Fruit fly (Drosophila melanogaster) whole organism, embryonic: Measurements from ENCODE around the gene Nep7.

Experiments used
- Bdp1 ChIP-seq: fragments of 200-800 bp; sonication (Bioruptor generic); optimal IDR thresholded peaks from 3 replicates; lab custom pipeline; 2016; ENCODE audit warnings: missing biosample characterization, missing genetic modification characterization
- CG12219 ChIP-seq: fragments of 200-800 bp; sonication (Bioruptor generic); optimal IDR thresholded peaks from 3 replicates; lab custom pipeline; 2018; ENCODE audit warnings: missing biosample characterization, mild to moderate bottlenecking, missing genetic modification characterization
- CG12299 ChIP-seq: fragments of 200-800 bp; sonication (Bioruptor generic); optimal IDR thresholded peaks from 2 replicates; lab custom pipeline; 2018; ENCODE audit warnings: missing biosample characterization, mild to moderate bottlenecking, missing genetic modification characterization
- CG13894 ChIP-seq: fragments of 200-800 bp; sonication (Bioruptor generic); optimal IDR thresholded peaks from 3 replicates; lab custom pipeline; 2018; ENCODE audit warnings: missing biosample characterization, mild to moderate bottlenecking, missing genetic modification characterization, moderate library complexity
- CG1602 ChIP-seq: fragments of 200-800 bp; sonication (Bioruptor generic); optimal IDR thresholded peaks from 3 replicates; lab custom pipeline; 2016; ENCODE audit warnings: missing biosample characterization, missing genetic modification characterization
- CG17568 ChIP-seq: fragments of 200-800 bp; sonication (Bioruptor generic); optimal IDR thresholded peaks from 2 replicates; lab custom pipeline; 2018; ENCODE audit warnings: missing biosample characterization, mild to moderate bottlenecking, missing genetic modification characterization, moderate library complexity
- CG1832 ChIP-seq: fragments of 200-800 bp; sonication (Bioruptor generic); optimal IDR thresholded peaks from 2 replicates; lab custom pipeline; 2017; ENCODE audit warnings: missing biosample characterization, mild to moderate bottlenecking, missing genetic modification characterization, inconsistent platforms
- CG31224 ChIP-seq: fragments of 200-800 bp; sonication (Bioruptor generic); IDR thresholded peaks from 2 replicates; pipeline ENCODE4 v1.3.6; 2022; ENCODE audit warnings: missing biosample characterization, missing genetic modification characterization
- CG31388 ChIP-seq: fragments of 200-800 bp; sonication (Bioruptor generic); optimal IDR thresholded peaks from 2 replicates; lab custom pipeline; 2016; ENCODE audit warnings: missing biosample characterization, missing genetic modification characterization
- CG32532 ChIP-seq: fragments of 200-800 bp; sonication (Bioruptor generic); IDR thresholded peaks from 2 replicates; pipeline ENCODE4 v1.3.6; 2022; ENCODE audit warnings: missing biosample characterization, missing genetic modification characterization
- CG32767 ChIP-seq: fragments of 200-800 bp; sonication (Bioruptor generic); IDR thresholded peaks from 2 replicates; pipeline ENCODE4 v1.3.6; 2022; ENCODE audit warnings: missing biosample characterization, missing genetic modification characterization
- CG33557 ChIP-seq: fragments of 200-800 bp; sonication (Bioruptor generic); optimal IDR thresholded peaks from 2 replicates; lab custom pipeline; 2019; ENCODE audit warnings: missing biosample characterization, mild to moderate bottlenecking, missing genetic modification characterization, moderate library complexity
- CG4360 ChIP-seq: fragments of 200-800 bp; sonication (Bioruptor generic); IDR thresholded peaks from 2 replicates; pipeline ENCODE4 v1.3.6; 2022; ENCODE audit warnings: missing biosample characterization, missing genetic modification characterization
- CG4424 ChIP-seq: fragments of 200-800 bp; sonication (Bioruptor generic); optimal IDR thresholded peaks from 3 replicates; lab custom pipeline; 2016; ENCODE audit warnings: missing biosample characterization, missing genetic modification characterization
- CG5180 ChIP-seq: fragments of 200-800 bp; sonication (Bioruptor generic); optimal IDR thresholded peaks from 3 replicates; lab custom pipeline; 2017; ENCODE audit warnings: missing biosample characterization, missing genetic modification characterization, mild to moderate bottlenecking, moderate library complexity, missing genetic modification reagents
- CG8089 ChIP-seq: fragments of 200-800 bp; sonication (Bioruptor generic); optimal IDR thresholded peaks from 3 replicates; lab custom pipeline; 2016; ENCODE audit warnings: missing biosample characterization, missing genetic modification characterization
- CG8765 ChIP-seq: fragments of 200-800 bp; sonication (Bioruptor generic); IDR thresholded peaks from 2 replicates; pipeline ENCODE4 v1.3.6; 2022; ENCODE audit warnings: missing biosample characterization, missing genetic modification characterization
- CG9437 ChIP-seq: fragments of 200-800 bp; sonication (Bioruptor generic); optimal IDR thresholded peaks from 2 replicates; lab custom pipeline; 2018; ENCODE audit warnings: missing biosample characterization, mild to moderate bottlenecking, missing genetic modification characterization
- Dp ChIP-seq: fragments of 200-800 bp; sonication (Bioruptor generic); optimal IDR thresholded peaks from 2 replicates; lab custom pipeline; 2018; ENCODE audit warnings: missing biosample characterization, mild to moderate bottlenecking, missing genetic modification characterization, moderate library complexity
- Dref ChIP-seq: fragments of 200-800 bp; sonication (Bioruptor generic); IDR thresholded peaks from 2 replicates; pipeline ENCODE4 v1.3.6; 2022; ENCODE audit warnings: missing biosample characterization, missing genetic modification characterization
- E2f2 ChIP-seq: fragments of 200-800 bp; sonication (Bioruptor generic); IDR thresholded peaks from 2 replicates; pipeline ENCODE4 v1.3.6; 2022; ENCODE audit warnings: missing biosample characterization, missing genetic modification characterization
- Fer1 ChIP-seq: fragments of 200-800 bp; sonication (Bioruptor generic); optimal IDR thresholded peaks from 2 replicates; lab custom pipeline; 2017; ENCODE audit warnings: missing biosample characterization, mild to moderate bottlenecking, missing genetic modification characterization
- Fer2 ChIP-seq: fragments of 200-800 bp; sonication (Bioruptor generic); optimal IDR thresholded peaks from 2 replicates; lab custom pipeline; 2018; ENCODE audit warnings: missing biosample characterization, mild to moderate bottlenecking, missing genetic modification characterization, moderate library complexity
- Gsc ChIP-seq: fragments of 200-800 bp; sonication (Bioruptor generic); IDR thresholded peaks from 2 replicates; pipeline ENCODE4 v1.3.6; 2022; ENCODE audit warnings: missing biosample characterization, missing genetic modification characterization
- H15 ChIP-seq: fragments of 200-800 bp; sonication (Bioruptor generic); IDR thresholded peaks from 3 replicates; pipeline ENCODE4 v1.3.6; 2022; ENCODE audit warnings: missing biosample characterization, missing genetic modification characterization
- HLH54F ChIP-seq: fragments of 200-800 bp; sonication (Bioruptor generic); optimal IDR thresholded peaks from 3 replicates; lab custom pipeline; 2016; ENCODE audit warnings: missing biosample characterization, missing genetic modification characterization
- NK7.1 ChIP-seq: fragments of 200-800 bp; sonication (Bioruptor generic); optimal IDR thresholded peaks from 3 replicates; lab custom pipeline; 2016; ENCODE audit warnings: missing biosample characterization, missing genetic modification characterization
- Neu2 ChIP-seq: fragments of 200-800 bp; sonication (Bioruptor generic); optimal IDR thresholded peaks from 3 replicates; lab custom pipeline; 2016; ENCODE audit warnings: missing biosample characterization, missing genetic modification characterization, borderline replicate concordance
- Sin3A ChIP-seq: fragments of >200 bp; optimal IDR thresholded peaks from 2 replicates; lab custom pipeline; 2018
- Six4 ChIP-seq: fragments of 200-800 bp; sonication (Bioruptor generic); optimal IDR thresholded peaks from 2 replicates; lab custom pipeline; 2016; ENCODE audit warnings: missing biosample characterization, missing genetic modification characterization
- Sry-β ChIP-seq: fragments of 200-800 bp; sonication (Bioruptor generic); optimal IDR thresholded peaks from 2 replicates; lab custom pipeline; 2018; ENCODE audit warnings: missing biosample characterization, mild to moderate bottlenecking, missing genetic modification characterization, moderate library complexity
- Xbp1 ChIP-seq: fragments of 200-800 bp; sonication (Bioruptor generic); optimal IDR thresholded peaks from 3 replicates; lab custom pipeline; 2016; ENCODE audit warnings: missing biosample characterization, mild to moderate bottlenecking, missing genetic modification characterization
- amos ChIP-seq: fragments of 200-800 bp; sonication (Bioruptor generic); IDR thresholded peaks from 2 replicates; pipeline ENCODE4 v1.3.6; 2022; ENCODE audit warnings: missing biosample characterization, missing genetic modification characterization; ENCODE audit not compliant: partially characterized antibody
- ash1 ChIP-seq: fragments of 200-800 bp; sonication (Bioruptor generic); optimal IDR thresholded peaks from 2 replicates; lab custom pipeline; 2018; ENCODE audit warnings: missing biosample characterization, mild to moderate bottlenecking, missing genetic modification characterization
- btn ChIP-seq: fragments of 200-800 bp; sonication (Bioruptor generic); optimal IDR thresholded peaks from 2 replicates; lab custom pipeline; 2016; ENCODE audit warnings: missing biosample characterization, missing genetic modification characterization
- cad ChIP-seq: fragments of >200 bp; optimal IDR thresholded peaks from 2 replicates; lab custom pipeline; 2017; ENCODE audit warnings: missing biosample characterization, missing genetic modification characterization
- chinmo ChIP-seq: fragments of 200-800 bp; sonication (Bioruptor generic); IDR thresholded peaks from 4 replicates; pipeline ENCODE4 v1.3.6; 2022; ENCODE audit warnings: missing biosample characterization, missing genetic modification characterization; ENCODE audit not compliant: partially characterized antibody
- crc ChIP-seq: fragments of 200-800 bp; sonication (Bioruptor generic); optimal IDR thresholded peaks from 2 replicates; lab custom pipeline; 2016; ENCODE audit warnings: missing biosample characterization, missing genetic modification characterization
- dmrt11E ChIP-seq: fragments of 200-800 bp; sonication (Bioruptor generic); optimal IDR thresholded peaks from 3 replicates; lab custom pipeline; 2018; ENCODE audit warnings: missing biosample characterization, mild to moderate bottlenecking, missing genetic modification characterization, moderate library complexity
- ems ChIP-seq: fragments of 200-800 bp; sonication (Bioruptor generic); optimal IDR thresholded peaks from 3 replicates; lab custom pipeline; 2016; ENCODE audit warnings: missing biosample characterization, missing genetic modification characterization
- eve ChIP-seq, 2 experiments: fragments of >200 bp; optimal IDR thresholded peaks; 2 replicates each; lab custom pipeline; 2017; ENCODE audit warnings: missing biosample characterization in 2 of 2, missing genetic modification characterization in 2 of 2
- fd96Cb ChIP-seq: fragments of 200-800 bp; sonication (Bioruptor generic); optimal IDR thresholded peaks from 2 replicates; lab custom pipeline; 2018; ENCODE audit warnings: missing biosample characterization, mild to moderate bottlenecking, missing genetic modification characterization, moderate library complexity
- gcm ChIP-seq: fragments of 200-800 bp; sonication (Bioruptor generic); optimal IDR thresholded peaks from 2 replicates; lab custom pipeline; 2019; ENCODE audit warnings: missing biosample characterization, mild to moderate bottlenecking, missing genetic modification characterization, moderate library complexity
- knrl ChIP-seq: fragments of 200-800 bp; sonication (Bioruptor generic); IDR thresholded peaks from 3 replicates; pipeline ENCODE4 v1.3.6; 2022; ENCODE audit warnings: missing biosample characterization, missing genetic modification characterization; ENCODE audit not compliant: partially characterized antibody
- p53 ChIP-seq: fragments of 200-800 bp; sonication (Bioruptor generic); optimal IDR thresholded peaks from 2 replicates; lab custom pipeline; 2016; ENCODE audit warnings: missing biosample characterization, missing genetic modification characterization
- phol ChIP-seq: fragments of 200-800 bp; sonication (Bioruptor generic); optimal IDR thresholded peaks from 3 replicates; lab custom pipeline; 2018; ENCODE audit warnings: missing biosample characterization, mild to moderate bottlenecking, missing genetic modification characterization, moderate library complexity
- repo ChIP-seq: fragments of 200-800 bp; sonication (Bioruptor generic); optimal IDR thresholded peaks from 2 replicates; lab custom pipeline; 2016; ENCODE audit warnings: missing biosample characterization, missing genetic modification characterization
- row ChIP-seq: fragments of 200-800 bp; sonication (Bioruptor generic); IDR thresholded peaks from 3 replicates; pipeline ENCODE4 v1.3.6; 2022; ENCODE audit warnings: missing biosample characterization, missing genetic modification characterization
- sob ChIP-seq: fragments of 200-800 bp; sonication (Bioruptor generic); IDR thresholded peaks from 2 replicates; pipeline ENCODE4 v1.3.6; 2022; ENCODE audit warnings: missing biosample characterization, missing genetic modification characterization
- tll ChIP-seq, 2 experiments: fragments of 200-800 bp in 1 of 2; fragments of >200 bp in 1 of 2; sonication (Bioruptor generic) in 1 of 2; optimal IDR thresholded peaks; 2 replicates each; lab custom pipeline; 2017 to 2019; ENCODE audit warnings: missing biosample characterization in 2 of 2, missing genetic modification characterization in 2 of 2, mild to moderate bottlenecking in 1 of 2, moderate library complexity in 1 of 2
- vvl ChIP-seq: fragments of 200-800 bp; sonication (Bioruptor generic); IDR thresholded peaks from 2 replicates; pipeline ENCODE4 v1.3.6; 2022; ENCODE audit warnings: missing biosample characterization, missing genetic modification characterization
- zfh2 ChIP-seq: fragments of 200-800 bp; sonication (Bioruptor generic); optimal IDR thresholded peaks from 2 replicates; lab custom pipeline; 2016; ENCODE audit warnings: missing biosample characterization, missing genetic modification characterization

The Nep7 gene

dm6 chr3R:27987329-27987728 lies 32.6 kb downstream of the Nep7 start (continued):
- TF ChIP-seq ash1, result no peak
- TF ChIP-seq CG4360 (GFP tag; lab: Robert Waterston, UW), result no peak
- TF ChIP-seq CG31388 (GFP tag; lab: Kevin White, UChicago), result no peak
- peak; percentile 76 for TF ChIP-seq phol (tag; lab: Kevin White, UChicago)
- TF ChIP-seq CG32767 (GFP tag; lab: Robert Waterston, UW), result peak; percentile 49; the same call in 1 of the 2 replicates
- no peak for TF ChIP-seq knrl (GFP tag; lab: Robert Waterston, UW)
- peak; percentile 70 for TF ChIP-seq Fer1 (GFP tag; lab: Kevin White, UChicago)
- no peak for TF ChIP-seq CG1832 (GFP tag; lab: Kevin White, UChicago)
- TF ChIP-seq cad (GFP tag; lab: Kevin White, UChicago), result no peak
- TF ChIP-seq Fer2 (tag; lab: Kevin White, UChicago), result peak; percentile 34
- TF ChIP-seq gcm (GFP tag; lab: Kevin White, UChicago), result peak; percentile 36
- TF ChIP-seq H15, result peak; percentile 46; the same call in 1 of the 3 replicates
- TF ChIP-seq amos, result no peak
- peak; percentile 42 for TF ChIP-seq CG1602 (GFP tag; lab: Kevin White, UChicago)
- peak; percentile 85 for TF ChIP-seq row (GFP tag; lab: Robert Waterston, UW)
- TF ChIP-seq dmrt11E, result peak; percentile 46
- no peak for TF ChIP-seq Neu2 (GFP tag; lab: Kevin White, UChicago)
- peak in 1 of 2 experiments; percentile 76 for TF ChIP-seq eve (GFP tag; optimal IDR thresholded peaks at IDR 0.05; lab: Kevin White, UChicago)
- TF ChIP-seq btn (GFP tag; lab: Kevin White, UChicago), result no peak
- TF ChIP-seq NK7.1 (GFP tag; lab: Kevin White, UChicago), result no peak
- TF ChIP-seq CG32532 (GFP tag; lab: Robert Waterston, UW), result peak; percentile 88
- TF ChIP-seq CG13894 (tag; lab: Kevin White, UChicago), result peak; percentile 23
- peak; percentile 73 for TF ChIP-seq vvl (GFP tag; lab: Robert Waterston, UW)
- TF ChIP-seq Dref (GFP tag; lab: Robert Waterston, UW), result no peak
- TF ChIP-seq p53 (GFP tag; lab: Kevin White, UChicago), result no peak
- TF ChIP-seq ems (GFP tag; lab: Kevin White, UChicago), result no peak
- peak; percentile 51 for TF ChIP-seq CG4424 (GFP tag; lab: Kevin White, UChicago)
- no peak for TF ChIP-seq CG5180 (GFP tag; lab: Kevin White, UChicago)
- TF ChIP-seq Six4 (GFP tag; lab: Kevin White, UChicago), result peak; percentile 30
- TF ChIP-seq Dp (GFP tag; lab: Kevin White, UChicago), result no peak
- no peak for TF ChIP-seq Bdp1
- peak; percentile 63 for TF ChIP-seq CG9437 (GFP tag; lab: Kevin White, UChicago)
- TF ChIP-seq Gsc (GFP tag; lab: Robert Waterston, UW), result no peak
- TF ChIP-seq Xbp1 (GFP tag; lab: Kevin White, UChicago), result peak; percentile 61
- no peak for TF ChIP-seq CG8765 (GFP tag; lab: Robert Waterston, UW)
- TF ChIP-seq CG12219, result no peak
- no peak for TF ChIP-seq tll (GFP tag; optimal IDR thresholded peaks at IDR 0.05; lab: Kevin White, UChicago)
- peak; percentile 65 for TF ChIP-seq sob (GFP tag; lab: Robert Waterston, UW)
- no peak for TF ChIP-seq repo
- no peak for TF ChIP-seq Sin3A (lab: Kevin White, UChicago)
- TF ChIP-seq CG8089 (GFP tag; lab: Kevin White, UChicago), result no peak
- peak; percentile 56; the same call in 1 of the 2 replicates for TF ChIP-seq E2f2 (GFP tag; lab: Robert Waterston, UW)
- TF ChIP-seq zfh2, result peak; percentile 2
- no peak for TF ChIP-seq CG33557 (GFP tag; lab: Kevin White, UChicago)
- TF ChIP-seq HLH54F (GFP tag; lab: Kevin White, UChicago), result peak; percentile 24
- no peak for TF ChIP-seq chinmo (GFP tag; lab: Robert Waterston, UW)
- no peak for TF ChIP-seq crc (GFP tag; lab: Kevin White, UChicago)
- peak; percentile 47 for TF ChIP-seq fd96Cb (tag; lab: Kevin White, UChicago)
- TF ChIP-seq CG12299, result peak; percentile 71
- no peak for TF ChIP-seq CG17568
- TF ChIP-seq CG31224 (GFP tag; lab: Robert Waterston, UW), result peak; percentile 69
- no peak for TF ChIP-seq Sry-β
